Worm (Caenorhabditis elegans) whole organism, L3 larva: Measurements from ENCODE around the gene scl-24.

ENCODE experiments used
- ZK546.5 ChIP-seq: sonication (generic microtip); optimal IDR thresholded peaks from 2 replicates; lab custom pipeline; 2017; ENCODE audit warnings: missing biosample characterization, missing genetic modification characterization
- aly-2 ChIP-seq: fragments of 150-350 bp; optimal IDR thresholded peaks from 2 replicates; lab custom pipeline; 2014; ENCODE audit warnings: missing biosample characterization, missing genetic modification characterization
- ama-1 ChIP-seq: fragments of 150-350 bp; optimal IDR thresholded peaks from 2 replicates; lab custom pipeline; 2018
- ceh-82 ChIP-seq: fragments of 150-350 bp; optimal IDR thresholded peaks from 2 replicates; lab custom pipeline; 2014; ENCODE audit warnings: missing biosample characterization, missing genetic modification characterization
- ceh-9 ChIP-seq: sonication (generic microtip); optimal IDR thresholded peaks from 2 replicates; lab custom pipeline; 2018; ENCODE audit warnings: missing biosample characterization, missing genetic modification characterization
- egl-27 ChIP-seq: sonication (generic microtip); optimal IDR thresholded peaks from 4 replicates; lab custom pipeline; 2017; ENCODE audit warnings: missing biosample characterization, missing genetic modification reagents, missing genetic modification characterization
- egl-5 ChIP-seq: fragments of 150-350 bp; optimal IDR thresholded peaks from 2 replicates; lab custom pipeline; 2017; ENCODE audit warnings: missing biosample characterization, missing genetic modification reagents, missing genetic modification characterization, inconsistent platforms
- elt-1 ChIP-seq: fragments of 150-350 bp; optimal IDR thresholded peaks from 2 replicates; lab custom pipeline; 2014; ENCODE audit warnings: missing biosample characterization, missing genetic modification characterization
- elt-2 ChIP-seq: sonication (generic microtip); optimal IDR thresholded peaks from 2 replicates; lab custom pipeline; 2016; ENCODE audit warnings: missing genetic modification reagents, mild to moderate bottlenecking, missing genetic modification characterization, missing compliant biosample characterization
- elt-3 ChIP-seq, 3 experiments: fragments of 150-350 bp in 1 of 3; sonication (generic microtip) in 2 of 3; optimal IDR thresholded peaks; 2 replicates in 2 of 3; 4 replicates in 1 of 3; lab custom pipeline; 2014 to 2017; ENCODE audit warnings: missing biosample characterization in 3 of 3, missing genetic modification characterization in 3 of 3
- eor-1 ChIP-seq, 2 experiments: fragments of 150-350 bp; optimal IDR thresholded peaks; 2 replicates each; lab custom pipeline; 2014 to 2018; ENCODE audit warnings: missing biosample characterization in 2 of 2, missing genetic modification characterization in 2 of 2
- fkh-10 ChIP-seq: sonication (generic microtip); optimal IDR thresholded peaks from 2 replicates; lab custom pipeline; 2017; ENCODE audit warnings: missing biosample characterization, missing genetic modification reagents, missing genetic modification characterization
- fkh-2 ChIP-seq: fragments of 150-350 bp; optimal IDR thresholded peaks from 2 replicates; lab custom pipeline; 2014; ENCODE audit warnings: missing biosample characterization, missing genetic modification reagents, missing genetic modification characterization
- fos-1 ChIP-seq: fragments of 150-350 bp; optimal IDR thresholded peaks from 2 replicates; lab custom pipeline; 2014; ENCODE audit warnings: missing biosample characterization, missing genetic modification characterization
- hmg-11 ChIP-seq: sonication (generic microtip); optimal IDR thresholded peaks from 2 replicates; lab custom pipeline; 2016; ENCODE audit warnings: missing genetic modification characterization, missing compliant biosample characterization
- jun-1 ChIP-seq: fragments of 150-350 bp; optimal IDR thresholded peaks from 2 replicates; lab custom pipeline; 2014; ENCODE audit warnings: missing biosample characterization, missing genetic modification reagents, missing genetic modification characterization
- lin-39 ChIP-seq: fragments of 150-350 bp; optimal IDR thresholded peaks from 2 replicates; lab custom pipeline; 2018; ENCODE audit warnings: missing biosample characterization, missing genetic modification reagents, missing genetic modification characterization
- mdl-1 ChIP-seq: fragments of 150-350 bp; optimal IDR thresholded peaks from 2 replicates; lab custom pipeline; 2014; ENCODE audit warnings: missing biosample characterization, missing genetic modification characterization
- mml-1 ChIP-seq: fragments of 150-350 bp; sonication (generic microtip); optimal IDR thresholded peaks from 3 replicates; lab custom pipeline; 2014; ENCODE audit warnings: missing biosample characterization, missing genetic modification characterization
- nfya-1 ChIP-seq: sonication (generic microtip); optimal IDR thresholded peaks from 2 replicates; lab custom pipeline; 2017; ENCODE audit warnings: missing genetic modification characterization, mild to moderate bottlenecking, missing compliant biosample characterization, antibody characterized with exemption, moderate library complexity; ENCODE audit not compliant: insufficient read depth
- nhr-11 ChIP-seq: fragments of 150-350 bp; optimal IDR thresholded peaks from 2 replicates; lab custom pipeline; 2014; ENCODE audit warnings: missing biosample characterization, missing genetic modification characterization
- nhr-12 ChIP-seq: fragments of 150-350 bp; optimal IDR thresholded peaks from 2 replicates; lab custom pipeline; 2014; ENCODE audit warnings: missing biosample characterization, missing genetic modification characterization
- nhr-237 ChIP-seq: fragments of 150-350 bp; optimal IDR thresholded peaks from 2 replicates; lab custom pipeline; 2014; ENCODE audit warnings: missing biosample characterization, missing genetic modification characterization
- nhr-25 ChIP-seq: sonication (generic microtip); optimal IDR thresholded peaks from 2 replicates; lab custom pipeline; 2017; ENCODE audit warnings: missing biosample characterization, missing genetic modification characterization
- nhr-67 ChIP-seq: fragments of 150-350 bp; optimal IDR thresholded peaks from 2 replicates; lab custom pipeline; 2014; ENCODE audit warnings: missing biosample characterization, missing genetic modification characterization
- nhr-77 ChIP-seq: fragments of 150-350 bp; optimal IDR thresholded peaks from 2 replicates; lab custom pipeline; 2014; ENCODE audit warnings: missing biosample characterization, missing genetic modification characterization
- pha-4 ChIP-seq: fragments of 150-350 bp; optimal IDR thresholded peaks from 2 replicates; lab custom pipeline; 2014; ENCODE audit warnings: missing biosample characterization, missing genetic modification reagents, missing genetic modification characterization
- sea-2 ChIP-seq: fragments of 150-350 bp; sonication (generic microtip); optimal IDR thresholded peaks from 4 replicates; lab custom pipeline; 2014; ENCODE audit warnings: missing biosample characterization, missing genetic modification reagents, missing genetic modification characterization
- snpc-4 ChIP-seq: fragments of 150-350 bp; optimal IDR thresholded peaks from 2 replicates; lab custom pipeline; 2014; ENCODE audit warnings: missing biosample characterization, missing genetic modification characterization
- tbx-2 ChIP-seq: sonication (generic microtip); optimal IDR thresholded peaks from 2 replicates; lab custom pipeline; 2016; ENCODE audit warnings: mild to moderate bottlenecking, missing genetic modification characterization, missing compliant biosample characterization
- unc-62 ChIP-seq: fragments of 150-350 bp; sonication (generic microtip); optimal IDR thresholded peaks from 4 replicates; lab custom pipeline; 2014; ENCODE audit warnings: missing biosample characterization, missing genetic modification reagents, missing genetic modification characterization
- zag-1 ChIP-seq: fragments of 150-350 bp; optimal IDR thresholded peaks from 2 replicates; lab custom pipeline; 2014; ENCODE audit warnings: missing biosample characterization, missing genetic modification characterization
- ztf-11 ChIP-seq: fragments of 150-350 bp; optimal IDR thresholded peaks from 2 replicates; lab custom pipeline; 2014; ENCODE audit warnings: missing biosample characterization, missing genetic modification characterization
- ztf-4 ChIP-seq: fragments of 150-350 bp; optimal IDR thresholded peaks from 2 replicates; lab custom pipeline; 2014; ENCODE audit warnings: missing biosample characterization, missing genetic modification characterization

The scl-24 gene

DNA sequence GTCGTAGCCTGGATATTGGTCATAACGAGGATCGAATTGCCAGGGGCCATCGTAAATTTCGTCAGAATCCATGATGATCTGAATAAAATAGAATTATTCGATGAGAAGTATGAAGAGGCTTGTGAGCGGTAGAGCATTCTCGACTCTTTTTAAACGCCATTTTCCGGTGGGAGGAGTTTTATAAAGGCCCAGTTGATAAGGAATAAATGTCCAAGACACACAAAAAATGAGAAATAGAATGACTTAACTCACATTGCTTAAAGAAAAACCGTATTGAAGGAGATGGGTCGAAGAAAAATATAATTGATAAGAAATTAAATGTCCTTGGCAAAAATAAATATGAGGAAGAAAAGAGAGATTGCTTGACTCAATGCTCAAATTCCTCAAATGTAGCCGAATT lies 17.0 kb upstream of the scl-24 start, which contains the start of gene F20E11.17:
Gene F20E11.17 (minus strand): TSS at position 101 of the 400 bp plus-strand sequence.
- TF ChIP-seq fkh-2 (tag; lab: Kevin White, UChicago) (no peak), ztf-11 (no peak), aly-2 (tag; lab: Kevin White, UChicago) (no peak), egl-5 (tag; lab: Kevin White, UChicago) (no peak), mml-1 (tag; lab: Kevin White, UChicago) (no peak), elt-3 (tag; optimal IDR thresholded peaks at IDR 0.05; lab: Kevin White, UChicago) (no peak), nhr-12 (tag; lab: Kevin White, UChicago) (no peak), jun-1 (tag; lab: Kevin White, UChicago) (no peak), fos-1 (no peak), pha-4 (tag; lab: Kevin White, UChicago) (no peak), elt-2 (tag; lab: Kevin White, UChicago) (no peak), nhr-25 (no peak), tbx-2 (tag; lab: Kevin White, UChicago) (no peak), nfya-1 (tag; lab: Kevin White, UChicago) (no peak), hmg-11 (tag; lab: Kevin White, UChicago) (no peak), nhr-67 (tag; lab: Kevin White, UChicago) (no peak), eor-1 (tag; optimal IDR thresholded peaks at IDR 0.05; lab: Kevin White, UChicago) (no peak), nhr-77 (tag; lab: Kevin White, UChicago) (no peak), elt-1 (tag; lab: Kevin White, UChicago) (no peak)

DNA sequence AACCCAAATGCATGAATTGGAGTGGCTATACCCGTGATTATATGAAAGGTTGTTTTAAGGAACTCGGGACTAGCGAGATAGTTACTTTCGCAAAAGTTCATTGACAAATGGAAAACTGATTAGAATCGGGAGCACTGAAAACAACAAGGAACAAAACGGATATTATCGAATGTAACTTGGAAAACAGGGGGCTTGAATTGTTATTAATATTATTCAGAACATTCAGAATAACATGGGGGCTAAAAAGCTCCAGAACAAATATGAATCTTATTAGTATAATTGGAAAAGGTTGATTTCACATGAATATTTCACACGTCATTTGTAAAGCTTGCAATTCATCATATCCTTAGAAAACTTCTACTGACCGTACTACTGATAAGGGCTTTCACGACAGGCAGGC lies 14.6 kb upstream of the scl-24 start, which contains the start of gene srh-235:
Gene srh-235 (minus strand): TSS at position 101 of the 400 bp plus-strand sequence.
- no peak for TF ChIP-seq ceh-9 (tag; lab: Kevin White, UChicago)
- no peak for TF ChIP-seq elt-2 (tag; lab: Kevin White, UChicago)
- no peak for TF ChIP-seq elt-1 (tag; lab: Kevin White, UChicago)
- TF ChIP-seq ZK546.5 (tag; lab: Kevin White, UChicago): no peak
- TF ChIP-seq zag-1: no peak
- TF ChIP-seq nhr-237 (tag; lab: Kevin White, UChicago): no peak
- TF ChIP-seq egl-5 (tag; lab: Kevin White, UChicago): no peak
- no peak for TF ChIP-seq sea-2
- no peak for TF ChIP-seq elt-3 (tag; optimal IDR thresholded peaks at IDR 0.05; lab: Kevin White, UChicago)
- no peak for TF ChIP-seq fkh-10 (GFP tag; lab: Kevin White, UChicago)

- TF ChIP-seq snpc-4 (tag; lab: Kevin White, UChicago): no peak
- TF ChIP-seq nhr-12 (tag; lab: Kevin White, UChicago): no peak
- TF ChIP-seq ceh-9 (tag; lab: Kevin White, UChicago): no peak
Measured at ce11 chrV:17473699-17474098, 12.4 kb upstream of the scl-24 start, which contains the start of gene srh-123. Gene srh-123, plus strand, starts transcription at chrV:17473999.

DNA sequence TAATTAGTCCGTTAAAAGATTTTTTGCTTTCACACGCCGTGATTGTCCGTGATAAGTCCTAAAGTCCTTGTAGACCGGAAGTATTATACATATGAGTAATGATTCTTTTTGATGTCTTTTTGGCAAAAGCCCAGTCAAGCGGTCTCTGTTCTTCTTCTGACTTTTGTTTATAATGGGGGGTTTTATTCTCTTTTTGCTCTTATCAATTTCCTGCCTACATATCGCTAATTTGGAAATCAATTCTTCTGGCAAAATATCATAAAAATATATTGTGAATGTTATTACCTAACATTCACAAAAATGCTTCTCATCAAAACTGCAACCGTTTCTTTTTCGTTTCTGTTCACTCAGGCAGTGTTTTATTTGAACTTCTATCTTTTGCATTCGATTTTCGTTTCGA lies 9.6 kb upstream of the scl-24 start, which contains the start of gene srbc-61:
Gene srbc-61 (plus strand): TSS at position 301 of the 400 bp plus-strand sequence.
- no peak for TF ChIP-seq snpc-4 (tag; lab: Kevin White, UChicago)
- no peak for TF ChIP-seq fos-1
- no peak for TF ChIP-seq ztf-4 (tag; lab: Kevin White, UChicago)
- TF ChIP-seq fkh-10 (GFP tag; lab: Kevin White, UChicago): no peak
- TF ChIP-seq mdl-1 (tag; lab: Kevin White, UChicago): no peak
- no peak for TF ChIP-seq ceh-82 (tag; lab: Kevin White, UChicago)
- TF ChIP-seq aly-2 (tag; lab: Kevin White, UChicago): no peak
- no peak for TF ChIP-seq nhr-11
- TF ChIP-seq egl-27 (tag; lab: Kevin White, UChicago): no peak
- TF ChIP-seq nhr-25: no peak
- no peak for TF ChIP-seq lin-39 (tag; lab: Kevin White, UChicago)
- no peak for TF ChIP-seq unc-62 (GFP tag; lab: Kevin White, UChicago)
- no peak for TF ChIP-seq ZK546.5 (tag; lab: Kevin White, UChicago)
- no peak for TF ChIP-seq ama-1 (lab: Kevin White, UChicago)

- TF ChIP-seq nhr-77 (tag; lab: Kevin White, UChicago) (no peak), nhr-237 (tag; lab: Kevin White, UChicago) (no peak), elt-3 (tag; optimal IDR thresholded peaks at IDR 0.05; lab: Kevin White, UChicago) (no peak), lin-39 (tag; lab: Kevin White, UChicago) (no peak), fos-1 (no peak)
Measured at ce11 chrV:17485078-17485477, 1.1 kb upstream of the scl-24 start, which contains the start of gene srh-111. Gene srh-111, minus strand, starts transcription at chrV:17485178.
